Worm (Caenorhabditis elegans): ENCODE data around the gene let-92.

DNA sequence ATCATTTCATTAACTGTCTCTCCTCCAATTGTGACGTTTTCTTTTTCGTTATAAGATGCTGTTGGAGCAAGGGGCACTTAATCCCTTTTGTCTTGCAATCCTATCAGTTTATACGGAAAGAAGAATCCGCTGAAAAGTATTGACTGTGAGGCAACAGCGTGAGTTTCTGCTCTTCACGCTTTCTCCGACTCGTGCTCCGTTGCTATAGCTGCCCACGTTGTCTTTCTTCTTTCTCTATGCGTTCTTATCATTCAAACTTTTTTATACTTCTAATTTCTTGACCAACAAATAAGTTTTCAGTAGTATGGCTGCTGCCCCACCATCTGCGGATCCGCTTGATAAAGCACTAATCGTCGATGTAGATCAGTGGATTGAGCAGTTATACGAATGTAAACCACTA lies at the start of gene let-92:
- TF ChIP-seq sea-2 (GFP tag; IDR thresholded peaks at IDR 0.05), result no peak
- TF ChIP-seq unc-62 (GFP tag; optimal IDR thresholded peaks at IDR 0.05), result no peak
- TF ChIP-seq F49E8.2 (tag; optimal IDR thresholded peaks at IDR 0.05; ENCODE audit: insufficient read depth), result no peak
- no peak for TF ChIP-seq snpc-4 (GFP tag; optimal IDR thresholded peaks at IDR 0.05)
- no peak for TF ChIP-seq snpc-4 (tag; optimal IDR thresholded peaks at IDR 0.05)
- no peak for TF ChIP-seq F39B2.1 (GFP tag; IDR thresholded peaks at IDR 0.05)
- TF ChIP-seq chd-7 (tag; optimal IDR thresholded peaks at IDR 0.05), result no peak
- no peak for TF ChIP-seq repo-1 (tag; optimal IDR thresholded peaks at IDR 0.05)
- no peak for TF ChIP-seq F10E7.11 (tag; optimal IDR thresholded peaks at IDR 0.05)

Data from whole organism, young adult.